Fruit fly (Drosophila melanogaster) whole organism, embryonic: Measurements from ENCODE around the gene CG16727.
A peak's percentile ranks its signal among the peaks of the same experiment; 100 is the strongest.

Experiments used
- Bgb ChIP-seq: fragments of 200-800 bp; sonication (Bioruptor generic); IDR thresholded peaks from 2 replicates; pipeline ENCODE4 v1.3.6; 2022; ENCODE audit warnings: missing biosample characterization, missing genetic modification characterization; ENCODE audit not compliant: partially characterized antibody
- CG10565 ChIP-seq: fragments of 200-800 bp; sonication (Bioruptor generic); optimal IDR thresholded peaks from 3 replicates; lab custom pipeline; 2016; ENCODE audit warnings: missing biosample characterization, mild to moderate bottlenecking, missing genetic modification characterization
- CG11695 ChIP-seq: fragments of 200-800 bp; sonication (Bioruptor generic); IDR thresholded peaks from 3 replicates; pipeline ENCODE4 v1.3.6; 2022; ENCODE audit warnings: missing biosample characterization, missing genetic modification characterization
- CG11723 ChIP-seq: fragments of 200-800 bp; sonication (Bioruptor generic); optimal IDR thresholded peaks from 2 replicates; lab custom pipeline; 2017; ENCODE audit warnings: missing biosample characterization, mild to moderate bottlenecking, missing genetic modification characterization
- CG13287 ChIP-seq: fragments of 200-800 bp; sonication (Bioruptor generic); IDR thresholded peaks from 2 replicates; pipeline ENCODE4 v1.3.6; 2022; ENCODE audit warnings: missing biosample characterization, missing genetic modification characterization; ENCODE audit not compliant: partially characterized antibody
- CG14014 ChIP-seq: fragments of 200-800 bp; sonication (Bioruptor generic); IDR thresholded peaks from 2 replicates; pipeline ENCODE4 v1.3.6; 2022; ENCODE audit warnings: missing biosample characterization, missing genetic modification characterization
- CG16863 ChIP-seq: fragments of 200-800 bp; sonication (Bioruptor generic); optimal IDR thresholded peaks from 3 replicates; lab custom pipeline; 2016; ENCODE audit warnings: missing biosample characterization, missing genetic modification characterization
- CG17186 ChIP-seq: fragments of 200-800 bp; sonication (Bioruptor generic); optimal IDR thresholded peaks from 3 replicates; lab custom pipeline; 2017; ENCODE audit warnings: missing biosample characterization, missing genetic modification reagents, missing genetic modification characterization
- CG30403 ChIP-seq: fragments of 200-800 bp; sonication (Bioruptor generic); optimal IDR thresholded peaks from 3 replicates; lab custom pipeline; 2016; ENCODE audit warnings: missing biosample characterization, missing genetic modification characterization
- CG32532 ChIP-seq: fragments of 200-800 bp; sonication (Bioruptor generic); IDR thresholded peaks from 2 replicates; pipeline ENCODE4 v1.3.6; 2022; ENCODE audit warnings: missing biosample characterization, missing genetic modification characterization
- CG33557 ChIP-seq: fragments of 200-800 bp; sonication (Bioruptor generic); optimal IDR thresholded peaks from 2 replicates; lab custom pipeline; 2019; ENCODE audit warnings: missing biosample characterization, mild to moderate bottlenecking, missing genetic modification characterization, moderate library complexity
- CG4282 ChIP-seq: fragments of 200-800 bp; sonication (Bioruptor generic); optimal IDR thresholded peaks from 2 replicates; lab custom pipeline; 2016; ENCODE audit warnings: missing biosample characterization, missing genetic modification characterization
- CG4424 ChIP-seq: fragments of 200-800 bp; sonication (Bioruptor generic); optimal IDR thresholded peaks from 3 replicates; lab custom pipeline; 2016; ENCODE audit warnings: missing biosample characterization, missing genetic modification characterization
- CG4854 ChIP-seq: fragments of 200-800 bp; sonication (Bioruptor generic); optimal IDR thresholded peaks from 2 replicates; lab custom pipeline; 2016; ENCODE audit warnings: missing biosample characterization, missing genetic modification characterization, inconsistent platforms
- CG5245 ChIP-seq: fragments of 200-800 bp; sonication (Bioruptor generic); optimal IDR thresholded peaks from 3 replicates; lab custom pipeline; 2016; ENCODE audit warnings: missing biosample characterization, missing genetic modification characterization
- CG6813 ChIP-seq: fragments of 200-800 bp; sonication (Bioruptor generic); optimal IDR thresholded peaks from 2 replicates; lab custom pipeline; 2017; ENCODE audit warnings: missing biosample characterization, missing genetic modification characterization, mild to moderate bottlenecking, moderate library complexity, missing genetic modification reagents
- CG8359 ChIP-seq: fragments of 200-800 bp; sonication (Bioruptor generic); optimal IDR thresholded peaks from 2 replicates; lab custom pipeline; 2017; ENCODE audit warnings: missing biosample characterization, mild to moderate bottlenecking, missing genetic modification characterization, borderline replicate concordance
- Camta ChIP-seq: fragments of 200-800 bp; sonication (Bioruptor generic); optimal IDR thresholded peaks from 2 replicates; lab custom pipeline; 2016; ENCODE audit warnings: missing biosample characterization, missing genetic modification characterization
- D19A ChIP-seq: fragments of 200-800 bp; optimal IDR thresholded peaks from 3 replicates; lab custom pipeline; 2019; ENCODE audit warnings: missing biosample characterization, mild to moderate bottlenecking, missing genetic modification characterization, moderate library complexity
- Dad ChIP-seq: fragments of 200-800 bp; sonication (Bioruptor generic); optimal IDR thresholded peaks from 3 replicates; lab custom pipeline; 2016; ENCODE audit warnings: missing biosample characterization, missing genetic modification characterization
- GATAe ChIP-seq: fragments of 200-800 bp; sonication (Bioruptor generic); conservative IDR thresholded peaks from 2 replicates; pipeline ENCODE4 v1.3.6; 2022; ENCODE audit warnings: missing biosample characterization, missing genetic modification characterization
- HLH3B ChIP-seq: fragments of 200-800 bp; sonication (Bioruptor generic); IDR thresholded peaks from 2 replicates; pipeline ENCODE4 v1.3.6; 2022; ENCODE audit warnings: missing biosample characterization, missing genetic modification characterization
- HmgZ ChIP-seq: fragments of 200-800 bp; sonication (Bioruptor generic); optimal IDR thresholded peaks from 2 replicates; lab custom pipeline; 2018; ENCODE audit warnings: missing biosample characterization, mild to moderate bottlenecking, missing genetic modification characterization
- MBD-R2 ChIP-seq: fragments of 200-800 bp; sonication (Bioruptor generic); IDR thresholded peaks from 2 replicates; pipeline ENCODE4 v1.3.6; 2022; ENCODE audit warnings: missing biosample characterization, missing genetic modification characterization
- NC2β ChIP-seq: fragments of 200-800 bp; sonication (Bioruptor generic); optimal IDR thresholded peaks from 2 replicates; lab custom pipeline; 2016; ENCODE audit warnings: missing biosample characterization, missing genetic modification characterization
- NFAT ChIP-seq: fragments of 200-800 bp; sonication (Bioruptor generic); IDR thresholded peaks from 2 replicates; pipeline ENCODE4 v1.3.6; 2022; ENCODE audit warnings: missing biosample characterization, missing genetic modification characterization
- Opbp ChIP-seq: fragments of 200-800 bp; sonication (Bioruptor generic); IDR thresholded peaks from 3 replicates; pipeline ENCODE4 v1.3.6; 2022; ENCODE audit warnings: missing biosample characterization, missing genetic modification characterization; ENCODE audit not compliant: partially characterized antibody
- PHDP ChIP-seq: fragments of 200-800 bp; sonication (Bioruptor generic); optimal IDR thresholded peaks from 3 replicates; lab custom pipeline; 2018; ENCODE audit warnings: missing biosample characterization, mild to moderate bottlenecking, missing genetic modification characterization, moderate library complexity
- Usf ChIP-seq: fragments of 200-800 bp; sonication (Bioruptor generic); optimal IDR thresholded peaks from 2 replicates; lab custom pipeline; 2017; ENCODE audit warnings: missing genotype, missing biosample characterization, missing genetic modification characterization
- bbx ChIP-seq: fragments of 200-800 bp; sonication (Bioruptor generic); IDR thresholded peaks from 2 replicates; pipeline ENCODE4 v1.3.6; 2022; ENCODE audit warnings: missing biosample characterization, missing genetic modification characterization; ENCODE audit not compliant: partially characterized antibody
- bsh ChIP-seq, 2 experiments: fragments of 200-800 bp; sonication (Bioruptor generic); optimal IDR thresholded peaks; 2 replicates each; lab custom pipeline; 2017 to 2018; ENCODE audit warnings: mild to moderate bottlenecking in 2 of 2, missing biosample characterization in 2 of 2, missing genetic modification characterization in 2 of 2, moderate library complexity in 1 of 2
- cg ChIP-seq: fragments of 200-800 bp; sonication (Bioruptor generic); optimal IDR thresholded peaks from 3 replicates; lab custom pipeline; 2019; ENCODE audit warnings: missing biosample characterization, mild to moderate bottlenecking, missing genetic modification characterization, moderate library complexity
- chm ChIP-seq: fragments of 200-800 bp; sonication (Bioruptor generic); IDR thresholded peaks from 2 replicates; pipeline ENCODE4 v1.3.6; 2022; ENCODE audit warnings: missing biosample characterization, missing genetic modification characterization
- crp ChIP-seq, 2 experiments: fragments of 200-800 bp; sonication (Bioruptor generic); optimal IDR thresholded peaks; 2 replicates in 1 of 2; 3 replicates in 1 of 2; lab custom pipeline; 2017; ENCODE audit warnings: missing biosample characterization in 2 of 2, missing genetic modification characterization in 2 of 2, mild to moderate bottlenecking in 1 of 2, moderate library complexity in 1 of 2
- fd102C ChIP-seq: fragments of 200-800 bp; sonication (Bioruptor generic); optimal IDR thresholded peaks from 2 replicates; lab custom pipeline; 2018; ENCODE audit warnings: missing biosample characterization, mild to moderate bottlenecking, missing genetic modification characterization, moderate library complexity
- fd96Cb ChIP-seq: fragments of 200-800 bp; sonication (Bioruptor generic); optimal IDR thresholded peaks from 2 replicates; lab custom pipeline; 2018; ENCODE audit warnings: missing biosample characterization, mild to moderate bottlenecking, missing genetic modification characterization, moderate library complexity
- kah ChIP-seq: fragments of 200-800 bp; sonication (Bioruptor generic); optimal IDR thresholded peaks from 2 replicates; lab custom pipeline; 2018; ENCODE audit warnings: missing biosample characterization, mild to moderate bottlenecking, missing genetic modification characterization
- klu ChIP-seq: fragments of 200-800 bp; sonication (Bioruptor generic); IDR thresholded peaks from 2 replicates; pipeline ENCODE4 v1.3.6; 2022; ENCODE audit warnings: missing biosample characterization, missing genetic modification characterization
- mld ChIP-seq: fragments of 200-800 bp; sonication (Bioruptor generic); IDR thresholded peaks from 3 replicates; pipeline ENCODE4 v1.3.6; 2022; ENCODE audit warnings: missing biosample characterization, missing genetic modification characterization; ENCODE audit not compliant: partially characterized antibody
- nerfin-2 ChIP-seq: fragments of 200-800 bp; sonication (Bioruptor generic); IDR thresholded peaks from 2 replicates; pipeline ENCODE4 v1.3.6; 2022; ENCODE audit warnings: missing biosample characterization, missing genetic modification characterization; ENCODE audit not compliant: partially characterized antibody
- nom ChIP-seq: fragments of 200-800 bp; sonication (Bioruptor generic); optimal IDR thresholded peaks from 2 replicates; lab custom pipeline; 2017; ENCODE audit warnings: missing biosample characterization, missing genetic modification characterization, mild to moderate bottlenecking, moderate library complexity, missing genetic modification reagents
- oc ChIP-seq: fragments of 200-800 bp; sonication (Bioruptor generic); optimal IDR thresholded peaks from 2 replicates; lab custom pipeline; 2018; ENCODE audit warnings: missing biosample characterization, mild to moderate bottlenecking, missing genetic modification characterization, moderate library complexity
- pnt ChIP-seq: fragments of 200-800 bp; sonication (Bioruptor generic); optimal IDR thresholded peaks from 3 replicates; lab custom pipeline; 2016; ENCODE audit warnings: missing biosample characterization, missing genetic modification characterization
- scrt ChIP-seq: fragments of 200-800 bp; sonication (Bioruptor generic); optimal IDR thresholded peaks from 2 replicates; lab custom pipeline; 2018; ENCODE audit warnings: missing biosample characterization, mild to moderate bottlenecking, missing genetic modification characterization, moderate library complexity
- sob ChIP-seq: fragments of 200-800 bp; sonication (Bioruptor generic); IDR thresholded peaks from 2 replicates; pipeline ENCODE4 v1.3.6; 2022; ENCODE audit warnings: missing biosample characterization, missing genetic modification characterization
- sqz ChIP-seq: fragments of 200-800 bp; sonication (Bioruptor generic); optimal IDR thresholded peaks from 3 replicates; lab custom pipeline; 2018; ENCODE audit warnings: missing biosample characterization, mild to moderate bottlenecking, missing genetic modification characterization
- yki ChIP-seq: fragments of >200 bp; optimal IDR thresholded peaks from 3 replicates; lab custom pipeline; 2018

Gene CG16727

DNA sequence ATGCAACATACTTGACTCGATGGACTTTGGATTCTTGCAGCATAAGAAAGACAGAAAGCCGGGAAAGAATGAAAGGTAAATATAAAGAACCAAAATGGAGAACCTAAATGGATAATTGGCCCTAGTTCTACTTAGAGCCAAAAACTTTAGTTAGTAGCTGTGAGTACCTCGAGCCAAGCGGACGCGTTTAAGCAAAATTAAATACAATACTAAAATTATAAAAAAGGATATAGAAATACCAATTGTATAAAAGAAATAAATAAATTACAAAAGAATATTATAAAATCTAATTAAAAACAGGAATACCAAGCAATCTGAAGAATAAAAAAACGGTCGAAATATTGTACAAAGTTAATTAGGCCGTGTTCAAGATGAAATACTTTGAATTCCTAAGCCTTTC, 21.5 kb downstream of the CG16727 start, which contains the start of gene CG34138:
Gene CG34138 (plus strand): TSS at position 301 of the 400 bp plus-strand sequence.
- TF ChIP-seq Usf (GFP tag; lab: Kevin White, UChicago) = no peak
- TF ChIP-seq CG11723 (GFP tag; lab: Kevin White, UChicago) = no peak
- no peak for TF ChIP-seq GATAe
- no peak for TF ChIP-seq oc (tag; lab: Kevin White, UChicago)
- TF ChIP-seq CG33557 (GFP tag; lab: Kevin White, UChicago) = no peak
- TF ChIP-seq CG4854 (GFP tag; lab: Kevin White, UChicago) = no peak
- no peak for TF ChIP-seq bsh (GFP tag; optimal IDR thresholded peaks at IDR 0.05; lab: Kevin White, UChicago)
- TF ChIP-seq CG5245 (GFP tag; lab: Kevin White, UChicago) = no peak
- no peak for TF ChIP-seq CG11695 (GFP tag; lab: Robert Waterston, UW)
- TF ChIP-seq pnt (GFP tag; lab: Kevin White, UChicago) = no peak
- no peak for TF ChIP-seq kah (GFP tag; lab: Kevin White, UChicago)
- no peak for TF ChIP-seq MBD-R2 (GFP tag; lab: Robert Waterston, UW)
- TF ChIP-seq NC2β = no peak
- TF ChIP-seq CG17186 (GFP tag; lab: Kevin White, UChicago) = no peak
- TF ChIP-seq Dad (GFP tag; lab: Kevin White, UChicago) = no peak
- no peak for TF ChIP-seq CG16863 (GFP tag; lab: Kevin White, UChicago)
- TF ChIP-seq CG32532 (GFP tag; lab: Robert Waterston, UW) = no peak
- TF ChIP-seq Bgb (GFP tag; lab: Robert Waterston, UW) = no peak
- no peak for TF ChIP-seq nerfin-2 (GFP tag; lab: Robert Waterston, UW)
- TF ChIP-seq Camta (GFP tag; lab: Kevin White, UChicago) = no peak

DNA sequence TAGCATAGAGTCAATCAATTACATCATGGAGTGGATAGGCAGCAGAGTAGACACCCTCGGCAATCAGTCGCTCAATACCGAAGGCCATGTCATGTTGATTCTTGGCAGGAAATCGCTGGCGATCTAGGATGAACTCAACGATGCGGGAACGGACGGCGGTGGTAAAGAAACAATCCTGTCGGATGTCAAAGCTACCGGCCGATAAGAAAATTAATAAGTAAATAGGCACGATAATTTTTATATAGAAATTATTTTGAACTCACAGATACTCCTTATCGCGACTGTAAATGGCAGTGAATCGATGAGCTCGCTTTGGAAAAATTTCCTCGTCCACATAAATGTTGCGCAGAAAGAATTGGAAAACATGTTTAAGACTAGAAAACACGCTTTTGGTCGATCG, 24.8 kb downstream of the CG16727 start:
- TF ChIP-seq yki (lab: Kevin White, UChicago) (no peak), CG30403 (GFP tag; lab: Kevin White, UChicago) (no peak), HLH3B (GFP tag; lab: Robert Waterston, UW) (0 out of 2 replicates have a peak, but pooled peaks have one; percentile 12), CG4282 (no peak), CG10565 (GFP tag; lab: Kevin White, UChicago) (no peak)

DNA sequence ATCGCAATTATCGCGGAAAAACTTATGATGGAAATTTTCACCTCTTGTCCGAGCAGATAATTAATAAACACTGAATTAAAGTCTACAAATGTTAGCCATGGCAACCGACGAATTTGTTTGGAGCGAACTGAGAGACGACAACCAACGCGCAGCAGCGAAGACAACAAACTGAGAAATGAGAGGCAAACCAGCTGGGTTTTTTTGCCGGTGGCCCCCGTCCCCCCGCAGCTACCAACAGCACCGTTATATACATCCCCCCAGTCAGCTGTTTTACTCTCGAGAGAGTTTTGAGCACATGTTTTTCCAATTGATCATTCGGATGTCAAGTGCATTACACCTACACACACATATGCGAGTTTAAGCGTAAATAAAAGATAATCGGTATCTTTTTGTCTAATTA, 27.9 kb downstream of the CG16727 start:
- TF ChIP-seq CG4424 (GFP tag; lab: Kevin White, UChicago) (no peak), bbx (GFP tag; lab: Robert Waterston, UW) (peak; percentile 55; the same call in 1 of the 2 replicates), CG8359 (GFP tag; lab: Kevin White, UChicago) (peak; percentile 32), chm (GFP tag; lab: Robert Waterston, UW) (peak; percentile 25; the same call in 1 of the 2 replicates), sob (GFP tag; lab: Robert Waterston, UW) (no peak), crp (GFP tag; optimal IDR thresholded peaks at IDR 0.05; lab: Kevin White, UChicago) (peak; percentile 51 to 89), D19A (no peak), HmgZ (peak; percentile 8), scrt (GFP tag; lab: Kevin White, UChicago) (peak; percentile 8), NFAT (peak; percentile 57), fd102C (GFP tag; lab: Kevin White, UChicago) (no peak), CG32532 (GFP tag; lab: Robert Waterston, UW) (peak; percentile 39; the same call in 1 of the 2 replicates), klu (GFP tag; lab: Robert Waterston, UW) (no peak), mld (GFP tag; lab: Robert Waterston, UW) (no peak), nom (GFP tag; lab: Kevin White, UChicago) (peak; percentile 59), CG13287 (GFP tag; lab: Robert Waterston, UW) (peak; percentile 52), CG11695 (GFP tag; lab: Robert Waterston, UW) (peak; percentile 17; the same call in 1 of the 3 replicates), cg (GFP tag; lab: Kevin White, UChicago) (peak; percentile 66), CG14014 (0 out of 2 replicates have a peak, but pooled peaks have one; percentile 4), fd96Cb (no peak), sqz (GFP tag; lab: Kevin White, UChicago) (peak; percentile 68), PHDP (tag; lab: Kevin White, UChicago) (peak; percentile 33), Opbp (GFP tag; lab: Robert Waterston, UW) (0 out of 3 replicates have a peak, but pooled peaks have one; percentile 21), CG6813 (GFP tag; lab: Kevin White, UChicago) (peak; percentile 4)
